Worm (Caenorhabditis elegans) whole organism, L2 larva: ENCODE results near the gene R107.2.

Source experiments
- elt-1 ChIP-seq: fragments of 150-350 bp; optimal IDR thresholded peaks from 2 replicates; lab custom pipeline; 2014; ENCODE audit warnings: missing biosample characterization, missing genetic modification characterization
- lin-13 ChIP-seq: fragments of 150-350 bp; optimal IDR thresholded peaks from 2 replicates; lab custom pipeline; 2014; ENCODE audit warnings: missing biosample characterization, missing genetic modification reagents, missing genetic modification characterization
- lsy-2 ChIP-seq, 2 experiments: fragments of 150-350 bp in 1 of 2; sonication (generic microtip) in 1 of 2; optimal IDR thresholded peaks; 2 replicates each; lab custom pipeline; 2014 to 2017; ENCODE audit warnings: missing biosample characterization in 2 of 2, missing genetic modification characterization in 2 of 2
- nhr-12 ChIP-seq: fragments of 150-350 bp; optimal IDR thresholded peaks from 2 replicates; lab custom pipeline; 2014; ENCODE audit warnings: missing biosample characterization, missing genetic modification characterization
- nhr-23 ChIP-seq: fragments of 150-350 bp; optimal IDR thresholded peaks from 2 replicates; lab custom pipeline; 2014; ENCODE audit warnings: missing biosample characterization, missing genetic modification reagents, missing genetic modification characterization
- nhr-237 ChIP-seq: fragments of 150-350 bp; optimal IDR thresholded peaks from 2 replicates; lab custom pipeline; 2014; ENCODE audit warnings: missing biosample characterization, missing genetic modification characterization
- nhr-25 ChIP-seq: fragments of 150-350 bp; sonication (generic microtip); optimal IDR thresholded peaks from 3 replicates; lab custom pipeline; 2014; ENCODE audit warnings: missing biosample characterization, missing genetic modification characterization
- nhr-6 ChIP-seq: fragments of 150-350 bp; optimal IDR thresholded peaks from 2 replicates; lab custom pipeline; 2014; ENCODE audit warnings: missing biosample characterization, missing genetic modification characterization
- skn-1 ChIP-seq: sonication (generic microtip); optimal IDR thresholded peaks from 2 replicates; lab custom pipeline; 2017; ENCODE audit warnings: missing biosample characterization, missing genetic modification characterization
- unc-62 ChIP-seq: fragments of 150-350 bp; optimal IDR thresholded peaks from 2 replicates; lab custom pipeline; 2014; ENCODE audit warnings: missing biosample characterization, missing genetic modification reagents, missing genetic modification characterization
- zag-1 ChIP-seq: fragments of 150-350 bp; optimal IDR thresholded peaks from 2 replicates; lab custom pipeline; 2014; ENCODE audit warnings: missing biosample characterization, missing genetic modification characterization
- ztf-1 ChIP-seq: fragments of 200-800 bp; sonication (Bioruptor generic); conservative IDR thresholded peaks from 2 replicates; pipeline ENCODE4 v1.3.6; 2022; ENCODE audit warnings: missing genetic modification characterization, missing compliant biosample characterization

- TF ChIP-seq unc-62 (GFP tag; lab: Kevin White, UChicago) (no peak), nhr-25 (tag; lab: Kevin White, UChicago) (no peak), lin-13 (GFP tag; lab: Kevin White, UChicago) (no peak), nhr-12 (tag; lab: Kevin White, UChicago) (no peak), nhr-23 (tag; lab: Kevin White, UChicago) (no peak), zag-1 (tag; lab: Kevin White, UChicago) (no peak), lsy-2 (tag; optimal IDR thresholded peaks at IDR 0.05; lab: Kevin White, UChicago) (no peak), nhr-6 (tag; lab: Kevin White, UChicago) (no peak), nhr-237 (tag; lab: Kevin White, UChicago) (no peak), skn-1 (no peak), elt-1 (tag; lab: Kevin White, UChicago) (no peak), ztf-1 (GFP tag; lab: Robert Waterston, UW) (no peak)
Observed at ce11 chrIII:9072704-9073103, 27.0 kb upstream of the R107.2 start.
